Worm (Caenorhabditis elegans) whole organism, young adult: ENCODE results near the gene C17G10.7.
A peak's percentile ranks its signal among the peaks of the same experiment; 100 is the strongest.

Source experiments
- F23B12.7 ChIP-seq: sonication (generic microtip); optimal IDR thresholded peaks from 2 replicates; lab custom pipeline; 2017; ENCODE audit warnings: missing genetic modification characterization, mild to moderate bottlenecking, missing compliant biosample characterization, antibody characterized with exemption, moderate library complexity; ENCODE audit not compliant: insufficient read depth
- F37B4.10 ChIP-seq: fragments of 200-800 bp; sonication (Bioruptor generic); IDR thresholded peaks from 2 replicates; pipeline ENCODE4 v1.3.6; 2022; ENCODE audit warnings: missing genetic modification characterization, missing compliant biosample characterization
- Y67H2A.10 ChIP-seq: fragments of 200-800 bp; sonication (Bioruptor generic); conservative IDR thresholded peaks from 2 replicates; pipeline ENCODE4 v1.3.6; 2022; ENCODE audit warnings: missing genetic modification reagents, missing genetic modification characterization, missing compliant biosample characterization
- ama-1 ChIP-seq, 3 experiments: fragments of 150-350 bp in 1 of 3; sonication (generic microtip) in 2 of 3; optimal IDR thresholded peaks; 2 replicates each; lab custom pipeline; 2014 to 2018; ENCODE audit warnings: missing biosample characterization in 2 of 3, missing genetic modification characterization in 2 of 3, missing genetic modification reagents in 2 of 3
- ceh-27 ChIP-seq: fragments of 200-800 bp; sonication (Bioruptor generic); optimal IDR thresholded peaks from 2 replicates; lab custom pipeline; 2018; ENCODE audit warnings: mild to moderate bottlenecking, missing genetic modification characterization, moderate library complexity, missing compliant biosample characterization
- hlh-12 ChIP-seq: sonication (generic microtip); optimal IDR thresholded peaks from 2 replicates; lab custom pipeline; 2016; ENCODE audit warnings: missing genetic modification characterization, missing compliant biosample characterization
- hrde-1 ChIP-seq: sonication (generic microtip); optimal IDR thresholded peaks from 2 replicates; lab custom pipeline; 2016; ENCODE audit warnings: missing genetic modification characterization, mild to moderate bottlenecking, missing compliant biosample characterization, moderate library complexity, missing genotype, missing genetic modification reagents, borderline replicate concordance
- mxl-1 ChIP-seq: sonication (generic microtip); optimal IDR thresholded peaks from 2 replicates; lab custom pipeline; 2016; ENCODE audit warnings: missing genetic modification characterization, missing compliant biosample characterization
- nhr-120 ChIP-seq: fragments of 200-800 bp; sonication (Bioruptor generic); IDR thresholded peaks from 2 replicates; pipeline ENCODE4 v1.3.6; 2022; ENCODE audit warnings: missing genetic modification characterization, missing compliant biosample characterization
- somi-1 ChIP-seq: fragments of 200-800 bp; sonication (Bioruptor generic); optimal IDR thresholded peaks from 2 replicates; lab custom pipeline; 2018; ENCODE audit warnings: mild to moderate bottlenecking, missing genetic modification characterization, missing compliant biosample characterization

DNA sequence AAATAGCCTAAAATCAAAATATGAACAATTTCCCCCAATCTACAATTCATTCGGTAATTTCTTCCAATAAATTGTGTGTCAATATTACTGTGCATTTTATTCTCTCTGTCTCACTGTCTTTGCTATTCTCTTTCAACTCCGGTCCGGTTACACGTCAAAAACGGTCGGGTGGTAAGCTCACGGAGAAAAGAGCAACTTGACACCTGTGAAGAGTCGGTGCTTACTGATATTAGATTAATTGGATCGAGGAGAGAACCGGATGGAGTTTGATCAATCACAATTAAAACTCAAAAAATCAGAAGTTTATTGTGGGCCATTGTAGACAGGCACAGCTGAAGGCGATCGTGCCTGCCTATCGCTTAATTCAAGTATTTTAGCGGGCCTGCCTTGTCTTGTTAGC lies 32.7 kb downstream of the C17G10.7 start:
- TF ChIP-seq ama-1 (optimal IDR thresholded peaks at IDR 0.05; lab: Kevin White, UChicago) (peak; percentile 33), ama-1 (GFP tag; optimal IDR thresholded peaks at IDR 0.05; lab: Kevin White, UChicago) (no peak), mxl-1 (no peak), nhr-120 (no peak), Y67H2A.10 (GFP tag; lab: Robert Waterston, UW) (no peak), hrde-1 (tag; lab: Kevin White, UChicago) (no peak), F23B12.7 (tag; lab: Kevin White, UChicago) (no peak), ceh-27 (GFP tag; lab: Kevin White, UChicago) (no peak), hlh-12 (tag; lab: Kevin White, UChicago) (no peak), somi-1 (no peak), F37B4.10 (GFP tag; lab: Robert Waterston, UW) (no peak)
